Fruit fly (Drosophila melanogaster) whole organism, prepupa: ENCODE data around the gene Ca-beta.

Experiments
- CG10631 ChIP-seq: fragments of 200-800 bp; sonication (Bioruptor generic); optimal IDR thresholded peaks from 2 replicates; lab custom pipeline; 2016; ENCODE audit warnings: missing biosample characterization, missing genetic modification characterization
- CG10669 ChIP-seq: fragments of 200-800 bp; sonication (Bioruptor generic); optimal IDR thresholded peaks from 3 replicates; lab custom pipeline; 2018; ENCODE audit warnings: missing biosample characterization, mild to moderate bottlenecking, missing genetic modification characterization, moderate library complexity
- CG11294 ChIP-seq: fragments of 200-800 bp; sonication (Bioruptor generic); IDR thresholded peaks from 2 replicates; pipeline ENCODE4 v1.3.6; 2022; ENCODE audit warnings: missing biosample characterization, missing genetic modification characterization
- CG11762 ChIP-seq: fragments of 200-800 bp; sonication (Bioruptor generic); optimal IDR thresholded peaks from 3 replicates; lab custom pipeline; 2016; ENCODE audit warnings: missing biosample characterization, missing genetic modification characterization; ENCODE audit not compliant: insufficient read depth
- CG11902 ChIP-seq: fragments of 200-800 bp; sonication (Bioruptor generic); optimal IDR thresholded peaks from 3 replicates; lab custom pipeline; 2016; ENCODE audit warnings: missing biosample characterization, missing genetic modification characterization
- CG15336 ChIP-seq: fragments of 200-800 bp; sonication (Bioruptor generic); IDR thresholded peaks from 2 replicates; pipeline ENCODE4 v1.3.6; 2022; ENCODE audit warnings: missing biosample characterization, missing genetic modification characterization
- CG1621 ChIP-seq: fragments of 200-800 bp; sonication (Bioruptor generic); optimal IDR thresholded peaks from 3 replicates; lab custom pipeline; 2018; ENCODE audit warnings: missing biosample characterization, mild to moderate bottlenecking, missing genetic modification characterization
- CG16779 ChIP-seq: fragments of 200-800 bp; sonication (Bioruptor generic); optimal IDR thresholded peaks from 3 replicates; lab custom pipeline; 2017; ENCODE audit warnings: missing biosample characterization, mild to moderate bottlenecking, missing genetic modification characterization
- CG3032 ChIP-seq: fragments of 200-800 bp; optimal IDR thresholded peaks from 2 replicates; lab custom pipeline; 2019; ENCODE audit warnings: missing biosample characterization, mild to moderate bottlenecking, missing genetic modification characterization, moderate library complexity
- CG31627 ChIP-seq: fragments of 200-800 bp; sonication (Bioruptor generic); optimal IDR thresholded peaks from 3 replicates; lab custom pipeline; 2016; ENCODE audit warnings: missing biosample characterization, missing genetic modification characterization
- CG32006 ChIP-seq: fragments of 200-800 bp; sonication (Bioruptor generic); optimal IDR thresholded peaks from 3 replicates; lab custom pipeline; 2017; ENCODE audit warnings: missing biosample characterization, mild to moderate bottlenecking, missing genetic modification characterization
- CG34406 ChIP-seq: fragments of 200-800 bp; sonication (Bioruptor generic); optimal IDR thresholded peaks from 3 replicates; lab custom pipeline; 2016; ENCODE audit warnings: missing biosample characterization, missing genetic modification characterization
- CG3919 ChIP-seq: fragments of 200-800 bp; sonication (Bioruptor generic); optimal IDR thresholded peaks from 3 replicates; lab custom pipeline; 2016; ENCODE audit warnings: missing biosample characterization, missing genetic modification characterization
- CG4318 ChIP-seq: fragments of 200-800 bp; sonication (Bioruptor generic); optimal IDR thresholded peaks from 3 replicates; lab custom pipeline; 2017; ENCODE audit warnings: missing biosample characterization, mild to moderate bottlenecking, missing genetic modification characterization
- CG6163 ChIP-seq: fragments of 200-800 bp; sonication (Bioruptor generic); IDR thresholded peaks from 3 replicates; pipeline ENCODE4 v1.3.6; 2022; ENCODE audit warnings: missing biosample characterization, missing genetic modification characterization
- CG6276 ChIP-seq: fragments of 200-800 bp; sonication (Bioruptor generic); optimal IDR thresholded peaks from 2 replicates; lab custom pipeline; 2017; ENCODE audit warnings: missing biosample characterization, mild to moderate bottlenecking, missing genetic modification characterization
- CG6792 ChIP-seq: fragments of 200-800 bp; sonication (Bioruptor generic); optimal IDR thresholded peaks from 3 replicates; lab custom pipeline; 2016; ENCODE audit warnings: missing biosample characterization, missing genetic modification characterization
- CG6854 ChIP-seq: fragments of 200-800 bp; sonication (Bioruptor generic); optimal IDR thresholded peaks from 2 replicates; lab custom pipeline; 2017; ENCODE audit warnings: missing biosample characterization, mild to moderate bottlenecking, missing genetic modification characterization
- CG7368 ChIP-seq: fragments of 200-800 bp; sonication (Bioruptor generic); optimal IDR thresholded peaks from 3 replicates; lab custom pipeline; 2016; ENCODE audit warnings: missing biosample characterization, missing genetic modification characterization
- CG8319 ChIP-seq: fragments of 200-800 bp; sonication (Bioruptor generic); optimal IDR thresholded peaks from 3 replicates; lab custom pipeline; 2016; ENCODE audit warnings: missing biosample characterization, missing genetic modification characterization
- CG8632 ChIP-seq: fragments of 200-800 bp; sonication (Bioruptor generic); optimal IDR thresholded peaks from 3 replicates; lab custom pipeline; 2016; ENCODE audit warnings: missing biosample characterization, missing genetic modification characterization
- CG9139 ChIP-seq: fragments of 200-800 bp; sonication (Bioruptor generic); optimal IDR thresholded peaks from 3 replicates; lab custom pipeline; 2017; ENCODE audit warnings: missing biosample characterization, mild to moderate bottlenecking, missing genetic modification characterization
- Eip75B ChIP-seq: fragments of 200-800 bp; sonication (Bioruptor generic); optimal IDR thresholded peaks from 3 replicates; lab custom pipeline; 2016; ENCODE audit warnings: missing biosample characterization, missing genetic modification characterization
- Eip78C ChIP-seq: fragments of 200-800 bp; sonication (Bioruptor generic); peaks from one replicate; lab custom pipeline; 2016; ENCODE audit warnings: missing biosample characterization, missing genetic modification characterization
- Eip93F ChIP-seq: fragments of 200-800 bp; sonication (Bioruptor generic); optimal IDR thresholded peaks from 2 replicates; lab custom pipeline; 2016; ENCODE audit warnings: missing biosample characterization, mild to moderate bottlenecking, missing genetic modification characterization
- Ets21C ChIP-seq: fragments of 200-800 bp; sonication (Bioruptor generic); optimal IDR thresholded peaks from 3 replicates; lab custom pipeline; 2016; ENCODE audit warnings: missing biosample characterization, missing genetic modification characterization
- Ets96B ChIP-seq: fragments of 200-800 bp; optimal IDR thresholded peaks from 2 replicates; lab custom pipeline; 2019; ENCODE audit warnings: missing biosample characterization, mild to moderate bottlenecking, missing genetic modification characterization, moderate library complexity
- Gug ChIP-seq: fragments of 200-800 bp; sonication (Bioruptor generic); IDR thresholded peaks from 2 replicates; pipeline ENCODE4 v1.3.6; 2022; ENCODE audit warnings: missing biosample characterization, missing genetic modification characterization
- Hr38 ChIP-seq: sonication (Bioruptor generic); optimal IDR thresholded peaks from 2 replicates; lab custom pipeline; 2016; ENCODE audit warnings: missing biosample characterization, missing genetic modification characterization
- Hr39 ChIP-seq: fragments of 200-800 bp; sonication (Bioruptor generic); optimal IDR thresholded peaks from 2 replicates; lab custom pipeline; 2016; ENCODE audit warnings: missing biosample characterization, missing genetic modification characterization
- Lpt ChIP-seq: fragments of 200-800 bp; sonication (Bioruptor generic); optimal IDR thresholded peaks from 3 replicates; lab custom pipeline; 2016; ENCODE audit warnings: missing biosample characterization, missing genetic modification characterization
- Met ChIP-seq: fragments of 200-800 bp; sonication (Bioruptor generic); optimal IDR thresholded peaks from 3 replicates; lab custom pipeline; 2016; ENCODE audit warnings: missing biosample characterization, missing genetic modification characterization
- OdsH ChIP-seq: fragments of 200-800 bp; sonication (Bioruptor generic); optimal IDR thresholded peaks from 3 replicates; lab custom pipeline; 2016; ENCODE audit warnings: missing biosample characterization, missing genetic modification characterization
- Smox ChIP-seq: fragments of 200-800 bp; sonication (Bioruptor generic); optimal IDR thresholded peaks from 3 replicates; lab custom pipeline; 2016; ENCODE audit warnings: missing biosample characterization, missing genetic modification characterization
- Sox102F ChIP-seq: fragments of 200-800 bp; sonication (Bioruptor generic); optimal IDR thresholded peaks from 2 replicates; lab custom pipeline; 2016; ENCODE audit warnings: missing biosample characterization, mild to moderate bottlenecking, missing genetic modification characterization
- Sox14 ChIP-seq: fragments of 200-800 bp; sonication (Bioruptor generic); optimal IDR thresholded peaks from 3 replicates; lab custom pipeline; 2016; ENCODE audit warnings: missing biosample characterization, missing genetic modification characterization
- Sox15 ChIP-seq: fragments of 200-800 bp; sonication (Bioruptor generic); optimal IDR thresholded peaks from 3 replicates; lab custom pipeline; 2016; ENCODE audit warnings: missing biosample characterization, missing genetic modification characterization
- achi ChIP-seq: fragments of 200-800 bp; sonication (Bioruptor generic); optimal IDR thresholded peaks from 3 replicates; lab custom pipeline; 2016; ENCODE audit warnings: missing biosample characterization, missing genetic modification characterization
- acj6 ChIP-seq: fragments of 200-800 bp; sonication (Bioruptor generic); optimal IDR thresholded peaks from 3 replicates; lab custom pipeline; 2016; ENCODE audit warnings: missing biosample characterization, missing genetic modification characterization
- cyc ChIP-seq: fragments of 200-800 bp; sonication (Bioruptor generic); optimal IDR thresholded peaks from 3 replicates; lab custom pipeline; 2016; ENCODE audit warnings: missing biosample characterization, missing genetic modification characterization
- dac ChIP-seq: fragments of 200-800 bp; sonication (Bioruptor generic); optimal IDR thresholded peaks from 2 replicates; lab custom pipeline; 2017; ENCODE audit warnings: missing biosample characterization, mild to moderate bottlenecking, missing genetic modification characterization
- dsx ChIP-seq: fragments of 200-800 bp; optimal IDR thresholded peaks from 3 replicates; lab custom pipeline; 2019; ENCODE audit warnings: missing biosample characterization, mild to moderate bottlenecking, missing genetic modification characterization, moderate library complexity; ENCODE audit not compliant: poor library complexity, severe bottlenecking
- eg ChIP-seq: fragments of 200-800 bp; sonication (Bioruptor generic); IDR thresholded peaks from 3 replicates; pipeline ENCODE4 v1.3.6; 2022; ENCODE audit warnings: missing biosample characterization, missing genetic modification characterization
- fd59A ChIP-seq: fragments of 200-800 bp; sonication (Bioruptor generic); optimal IDR thresholded peaks from 2 replicates; lab custom pipeline; 2017; ENCODE audit warnings: missing biosample characterization, mild to moderate bottlenecking, missing genetic modification characterization, missing genetic modification reagents
- fd85E ChIP-seq: fragments of 200-800 bp; sonication (Bioruptor generic); optimal IDR thresholded peaks from 3 replicates; lab custom pipeline; 2016; ENCODE audit warnings: missing biosample characterization, missing genetic modification characterization
- fkh ChIP-seq: fragments of 200-800 bp; sonication (Bioruptor generic); optimal IDR thresholded peaks from 3 replicates; lab custom pipeline; 2017; ENCODE audit warnings: missing biosample characterization, mild to moderate bottlenecking, missing genetic modification characterization, moderate library complexity
- lz ChIP-seq: fragments of 200-800 bp; sonication (Bioruptor generic); optimal IDR thresholded peaks from 3 replicates; lab custom pipeline; 2016; ENCODE audit warnings: missing biosample characterization, missing genetic modification characterization
- pdm3 ChIP-seq: fragments of 200-800 bp; sonication (Bioruptor generic); optimal IDR thresholded peaks from 3 replicates; lab custom pipeline; 2016; ENCODE audit warnings: missing biosample characterization, missing genetic modification characterization
- salr ChIP-seq, 2 experiments: fragments of 200-800 bp; sonication (Bioruptor generic); optimal IDR thresholded peaks; 3 replicates each; lab custom pipeline; 2016 to 2018; ENCODE audit warnings: missing biosample characterization in 2 of 2, missing genetic modification characterization in 2 of 2, mild to moderate bottlenecking in 1 of 2
- spab ChIP-seq: fragments of 200-800 bp; sonication (Bioruptor generic); optimal IDR thresholded peaks from 2 replicates; lab custom pipeline; 2017; ENCODE audit warnings: missing biosample characterization, mild to moderate bottlenecking, missing genetic modification characterization, missing genetic modification reagents
- ss ChIP-seq, 2 experiments: fragments of 200-800 bp; sonication (Bioruptor generic); optimal IDR thresholded peaks; 2 replicates in 1 of 2; 3 replicates in 1 of 2; lab custom pipeline; 2017 to 2018; ENCODE audit warnings: mild to moderate bottlenecking in 2 of 2, missing biosample characterization in 2 of 2, missing genetic modification characterization in 2 of 2, moderate library complexity in 1 of 2
- svp ChIP-seq: fragments of 200-800 bp; sonication (Bioruptor generic); peaks from one replicate; lab custom pipeline; 2016; ENCODE audit warnings: missing biosample characterization, missing genetic modification characterization
- vri ChIP-seq: fragments of 200-800 bp; sonication (Bioruptor generic); optimal IDR thresholded peaks from 3 replicates; lab custom pipeline; 2016; ENCODE audit warnings: missing biosample characterization, mild to moderate bottlenecking, missing genetic modification characterization

Ca-beta gene

dm6 chr2L:11203494-11204010 lies at the start of gene Ca-beta:
Ca-beta (minus strand) TSS chr2L:11203544.
- TF ChIP-seq CG6163 (GFP tag; lab: Robert Waterston, UW) = peak; percentile 64; the same call in 1 of the 3 replicates
- TF ChIP-seq Lpt (GFP tag; lab: Kevin White, UChicago) = no peak
- peak; percentile 61 for TF ChIP-seq Eip78C
- TF ChIP-seq pdm3 (GFP tag; lab: Kevin White, UChicago) = peak; percentile 23
- no peak for TF ChIP-seq CG6792
- peak; percentile 74 for TF ChIP-seq svp (GFP tag; lab: Kevin White, UChicago)
- no peak for TF ChIP-seq CG8319 (GFP tag; lab: Kevin White, UChicago)
- no peak for TF ChIP-seq CG4318 (GFP tag; lab: Kevin White, UChicago)
- TF ChIP-seq Sox102F (GFP tag; lab: Kevin White, UChicago) = no peak
- TF ChIP-seq achi (GFP tag; lab: Kevin White, UChicago) = no peak
- peak; percentile 6 for TF ChIP-seq CG34406 (GFP tag; lab: Kevin White, UChicago)
- peak; percentile 29 for TF ChIP-seq Ets96B (tag; lab: Kevin White, UChicago)
- TF ChIP-seq CG15336 (GFP tag; lab: Robert Waterston, UW) = no peak
- no peak for TF ChIP-seq CG11294 (GFP tag; lab: Robert Waterston, UW)
- no peak for TF ChIP-seq Smox
- TF ChIP-seq OdsH (GFP tag; lab: Kevin White, UChicago) = no peak
- no peak for TF ChIP-seq Ets21C
- no peak for TF ChIP-seq CG10669 (GFP tag; lab: Kevin White, UChicago)
- TF ChIP-seq lz (GFP tag; lab: Kevin White, UChicago) = peak; percentile 1
- no peak for TF ChIP-seq spab (GFP tag; lab: Kevin White, UChicago)
- TF ChIP-seq CG6854 (GFP tag; lab: Kevin White, UChicago) = no peak
- no peak for TF ChIP-seq CG1621 (tag; lab: Kevin White, UChicago)
- no peak for TF ChIP-seq CG7368 (GFP tag; lab: Kevin White, UChicago)
- peak; percentile 36 for TF ChIP-seq CG3919 (GFP tag; lab: Kevin White, UChicago)
- no peak for TF ChIP-seq CG6276 (GFP tag; lab: Kevin White, UChicago)
- TF ChIP-seq vri (GFP tag; lab: Kevin White, UChicago) = no peak
- no peak for TF ChIP-seq ss (GFP tag; optimal IDR thresholded peaks at IDR 0.05; lab: Kevin White, UChicago)
- peak; percentile 18 for TF ChIP-seq CG32006 (GFP tag; lab: Kevin White, UChicago)
- TF ChIP-seq CG8632 (GFP tag; lab: Kevin White, UChicago) = no peak
- no peak for TF ChIP-seq dsx (GFP tag; lab: Kevin White, UChicago)
- no peak for TF ChIP-seq CG11762 (GFP tag; lab: Kevin White, UChicago)
- TF ChIP-seq fd85E = no peak
- peak; percentile 22 for TF ChIP-seq Met (GFP tag; lab: Kevin White, UChicago)
- no peak for TF ChIP-seq fkh
- TF ChIP-seq Gug (GFP tag; lab: Robert Waterston, UW) = no peak
- TF ChIP-seq salr (GFP tag; optimal IDR thresholded peaks at IDR 0.05; lab: Kevin White, UChicago) = no peak
- no peak for TF ChIP-seq Eip93F
- peak; percentile 1 for TF ChIP-seq cyc (GFP tag; lab: Kevin White, UChicago)
- peak; percentile 12 for TF ChIP-seq CG10631
- peak; percentile 21; the same call in 1 of the 3 replicates for TF ChIP-seq eg (GFP tag; lab: Robert Waterston, UW)
- no peak for TF ChIP-seq CG9139
- TF ChIP-seq Eip75B (GFP tag; lab: Kevin White, UChicago) = peak; percentile 27
- peak; percentile 11 for TF ChIP-seq Sox14
- no peak for TF ChIP-seq CG16779 (tag; lab: Kevin White, UChicago)
- no peak for TF ChIP-seq Hr38 (GFP tag; lab: Kevin White, UChicago)
- no peak for TF ChIP-seq dac (GFP tag; lab: Kevin White, UChicago)
- peak; percentile 0 for TF ChIP-seq CG31627 (GFP tag; lab: Kevin White, UChicago)
- TF ChIP-seq acj6 (GFP tag; lab: Kevin White, UChicago) = no peak
- no peak for TF ChIP-seq Sox15
- TF ChIP-seq fd59A = no peak
- no peak for TF ChIP-seq Hr39 (GFP tag; lab: Kevin White, UChicago)
- TF ChIP-seq CG11902 (GFP tag; lab: Kevin White, UChicago) = no peak
- TF ChIP-seq CG3032 (tag; lab: Kevin White, UChicago) = peak; percentile 15
